Worm (Caenorhabditis elegans): ENCODE results near the gene scl-11.

DNA sequence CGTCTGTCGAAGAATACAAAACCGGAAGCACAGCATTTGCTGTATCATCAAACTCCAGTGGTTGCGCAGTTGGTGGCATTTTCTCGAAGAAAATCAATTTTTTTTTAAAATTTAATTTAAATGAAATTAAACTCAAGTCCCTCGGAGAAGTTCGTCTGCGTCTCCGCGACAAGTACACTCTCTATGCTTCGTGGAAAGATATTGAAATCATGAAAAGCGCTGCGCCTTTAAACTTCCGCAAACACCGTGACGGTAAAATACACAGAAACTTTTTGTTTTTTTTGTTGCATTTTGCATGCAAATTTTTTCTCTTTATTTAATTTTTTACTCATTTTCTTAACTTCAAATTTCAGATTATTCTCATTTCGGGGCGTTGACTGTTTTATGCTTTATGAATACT is 47.5 kb downstream of the scl-11 start, which contains the start of the genes dli-1, tin-9.2 and exos-4.1:
- peak; percentile 51 for TF ChIP-seq irx-1 (tag; optimal IDR thresholded peaks at IDR 0.05)
- TF ChIP-seq nhr-12 (tag; optimal IDR thresholded peaks at IDR 0.05): no peak
- peak; percentile 16 for TF ChIP-seq ama-1 (optimal IDR thresholded peaks at IDR 0.05)
- TF ChIP-seq lin-35 (GFP tag; optimal IDR thresholded peaks at IDR 0.05): peak; percentile 80 to 82
- TF ChIP-seq egl-27 (tag; optimal IDR thresholded peaks at IDR 0.05): no peak
- TF ChIP-seq ceh-82 (tag; optimal IDR thresholded peaks at IDR 0.05): peak; percentile 41 to 62 (median 62)
- TF ChIP-seq nhr-237 (tag; optimal IDR thresholded peaks at IDR 0.05): no peak
- TF ChIP-seq snpc-4 (tag; optimal IDR thresholded peaks at IDR 0.05): peak; percentile 57
- peak in 1 of 6 experiments; percentile 39 for TF ChIP-seq elt-3 (tag; optimal IDR thresholded peaks at IDR 0.05)
- peak; percentile 89 to 90 for TF ChIP-seq lsy-2 (tag; optimal IDR thresholded peaks at IDR 0.05)
